Worm (Caenorhabditis elegans): ENCODE measurements around the gene lin-49.

ce11 chrIV:8605217-8605616, 15.3 kb upstream of the lin-49 start:
- TF ChIP-seq T22C8.4 (GFP tag; IDR thresholded peaks at IDR 0.05) (no peak), ref-1 (GFP tag; conservative IDR thresholded peaks at IDR 0.05) (no peak), flt-1 (GFP tag; IDR thresholded peaks at IDR 0.05) (no peak), tab-1 (GFP tag; IDR thresholded peaks at IDR 0.05) (no peak)

All from whole organism, midembryonic.